Fruit fly (Drosophila melanogaster) whole organism, prepupa: ENCODE data around the gene CG4911.

ENCODE experiments used
- CG32006 ChIP-seq: fragments of 200-800 bp; sonication (Bioruptor generic); optimal IDR thresholded peaks from 3 replicates; lab custom pipeline; 2017; ENCODE audit warnings: missing biosample characterization, mild to moderate bottlenecking, missing genetic modification characterization
- Lpt ChIP-seq: fragments of 200-800 bp; sonication (Bioruptor generic); optimal IDR thresholded peaks from 3 replicates; lab custom pipeline; 2016; ENCODE audit warnings: missing biosample characterization, missing genetic modification characterization

DNA sequence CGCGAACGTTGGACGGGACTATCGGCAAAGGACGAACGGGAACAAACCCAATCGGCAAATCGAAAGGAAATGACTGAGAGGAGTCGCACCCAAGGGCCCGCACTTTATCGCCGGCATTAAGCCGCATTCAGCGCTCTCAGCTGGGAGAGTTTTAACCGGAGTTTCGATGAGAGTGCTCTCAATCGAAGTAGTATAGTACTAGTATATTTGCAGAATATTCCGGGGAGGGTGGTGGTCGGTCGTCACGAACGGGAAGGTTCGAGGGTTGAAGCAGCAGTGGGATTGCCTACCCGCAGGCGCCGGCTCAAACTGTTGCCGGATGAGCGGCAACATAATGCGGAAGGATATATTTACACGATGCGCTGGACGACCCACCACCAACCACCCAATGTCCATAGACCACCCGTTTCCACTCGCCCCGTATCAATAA, 20.7 kb downstream of the CG4911 start:
- TF ChIP-seq CG32006 (no peak), Lpt (no peak)
